Worm (Caenorhabditis elegans) whole organism, late embryonic: Measurements from ENCODE around the gene clec-186.

Source experiments
- C08G9.2 ChIP-seq: sonication (generic microtip); optimal IDR thresholded peaks from 2 replicates; lab custom pipeline; 2016; ENCODE audit warnings: mild to moderate bottlenecking, missing genetic modification characterization, moderate library complexity, missing compliant biosample characterization
- F13H6.1 ChIP-seq: sonication (generic microtip); optimal IDR thresholded peaks from 2 replicates; lab custom pipeline; 2016; ENCODE audit warnings: missing genetic modification characterization, missing compliant biosample characterization
- K02D7.2 ChIP-seq: sonication (generic microtip); optimal IDR thresholded peaks from 2 replicates; lab custom pipeline; 2017; ENCODE audit warnings: mild to moderate bottlenecking, missing genetic modification characterization, missing compliant biosample characterization
- K09A11.1 ChIP-seq: sonication (generic microtip); optimal IDR thresholded peaks from 2 replicates; lab custom pipeline; 2017; ENCODE audit warnings: antibody characterized with exemption, mild to moderate bottlenecking, missing genetic modification characterization, missing compliant biosample characterization; ENCODE audit not compliant: insufficient read depth
- T23F11.4 ChIP-seq: fragments of 200-800 bp; sonication (Bioruptor generic); optimal IDR thresholded peaks from 2 replicates; lab custom pipeline; 2018; ENCODE audit warnings: mild to moderate bottlenecking, missing genetic modification characterization, missing compliant biosample characterization
- ama-1 ChIP-seq: fragments of 150-350 bp; optimal IDR thresholded peaks from 2 replicates; lab custom pipeline; 2014
- ceh-18 ChIP-seq: sonication (generic microtip); optimal IDR thresholded peaks from 2 replicates; lab custom pipeline; 2016; ENCODE audit warnings: missing genetic modification characterization, missing compliant biosample characterization
- ceh-31 ChIP-seq: sonication (generic microtip); optimal IDR thresholded peaks from 2 replicates; lab custom pipeline; 2016; ENCODE audit warnings: missing genetic modification characterization, missing compliant biosample characterization
- ceh-34 ChIP-seq: sonication (generic microtip); optimal IDR thresholded peaks from 2 replicates; lab custom pipeline; 2016; ENCODE audit warnings: mild to moderate bottlenecking, missing genetic modification characterization, missing compliant biosample characterization
- ceh-45 ChIP-seq: fragments of 200-800 bp; sonication (Bioruptor generic); IDR thresholded peaks from 2 replicates; pipeline ENCODE4 v1.3.6; 2022; ENCODE audit warnings: missing genetic modification reagents, missing genetic modification characterization, missing compliant biosample characterization
- ceh-48 ChIP-seq: sonication (generic microtip); optimal IDR thresholded peaks from 2 replicates; lab custom pipeline; 2016; ENCODE audit warnings: missing genetic modification characterization, inconsistent platforms, missing compliant biosample characterization
- ceh-6 ChIP-seq: fragments of 200-800 bp; sonication (Bioruptor generic); optimal IDR thresholded peaks from 2 replicates; lab custom pipeline; 2018; ENCODE audit warnings: mild to moderate bottlenecking, missing genetic modification characterization, missing compliant biosample characterization
- che-1 ChIP-seq: sonication (generic microtip); optimal IDR thresholded peaks from 2 replicates; lab custom pipeline; 2016; ENCODE audit warnings: mild to moderate bottlenecking, missing genetic modification characterization, missing compliant biosample characterization
- elt-2 ChIP-seq: sonication (generic microtip); optimal IDR thresholded peaks from 2 replicates; lab custom pipeline; 2016; ENCODE audit warnings: missing genetic modification reagents, missing genetic modification characterization, missing compliant biosample characterization
- elt-4 ChIP-seq: sonication (generic microtip); optimal IDR thresholded peaks from 2 replicates; lab custom pipeline; 2016; ENCODE audit warnings: missing genetic modification characterization, missing compliant biosample characterization
- fax-1 ChIP-seq: sonication (generic microtip); optimal IDR thresholded peaks from 2 replicates; lab custom pipeline; 2016; ENCODE audit warnings: missing genotype, missing genetic modification characterization, missing compliant biosample characterization
- fkh-6 ChIP-seq: sonication (generic microtip); optimal IDR thresholded peaks from 2 replicates; lab custom pipeline; 2016; ENCODE audit warnings: missing genetic modification characterization, missing compliant biosample characterization
- hlh-13 ChIP-seq: fragments of 200-800 bp; sonication (Bioruptor generic); optimal IDR thresholded peaks from 2 replicates; lab custom pipeline; 2018; ENCODE audit warnings: mild to moderate bottlenecking, missing genetic modification characterization, missing compliant biosample characterization
- hlh-15 ChIP-seq: sonication (generic microtip); optimal IDR thresholded peaks from 2 replicates; lab custom pipeline; 2016; ENCODE audit warnings: missing genetic modification characterization, missing compliant biosample characterization
- hlh-30 ChIP-seq: sonication (generic microtip); optimal IDR thresholded peaks from 2 replicates; lab custom pipeline; 2017; ENCODE audit warnings: antibody characterized with exemption, missing genetic modification characterization, missing compliant biosample characterization; ENCODE audit not compliant: insufficient read depth
- hlh-8 ChIP-seq: sonication (generic microtip); optimal IDR thresholded peaks from 2 replicates; lab custom pipeline; 2016; ENCODE audit warnings: missing genotype, missing genetic modification characterization, missing compliant biosample characterization
- lim-6 ChIP-seq: sonication (generic microtip); optimal IDR thresholded peaks from 2 replicates; lab custom pipeline; 2016; ENCODE audit warnings: missing genetic modification characterization, missing compliant biosample characterization
- nfya-1 ChIP-seq: sonication (generic microtip); optimal IDR thresholded peaks from 2 replicates; lab custom pipeline; 2017; ENCODE audit warnings: missing genetic modification characterization, mild to moderate bottlenecking, missing compliant biosample characterization, antibody characterized with exemption, moderate library complexity
- nhr-11 ChIP-seq: fragments of 150-350 bp; optimal IDR thresholded peaks from 2 replicates; lab custom pipeline; 2014; ENCODE audit warnings: missing biosample characterization, missing genetic modification characterization
- npax-4 ChIP-seq: sonication (generic microtip); optimal IDR thresholded peaks from 2 replicates; lab custom pipeline; 2016; ENCODE audit warnings: missing genetic modification characterization, missing compliant biosample characterization
- pag-3 ChIP-seq: sonication (generic microtip); optimal IDR thresholded peaks from 2 replicates; lab custom pipeline; 2016; ENCODE audit warnings: missing compliant biosample characterization, missing genetic modification characterization, borderline replicate concordance
- pat-9 ChIP-seq: fragments of 200-800 bp; sonication (Bioruptor generic); optimal IDR thresholded peaks from 2 replicates; lab custom pipeline; 2018; ENCODE audit warnings: mild to moderate bottlenecking, missing genetic modification characterization, moderate library complexity, missing compliant biosample characterization
- pqm-1 ChIP-seq: sonication (generic microtip); optimal IDR thresholded peaks from 2 replicates; lab custom pipeline; 2016; ENCODE audit warnings: missing genetic modification characterization, missing compliant biosample characterization
- rnt-1 ChIP-seq: sonication (generic microtip); optimal IDR thresholded peaks from 2 replicates; lab custom pipeline; 2016; ENCODE audit warnings: missing genetic modification characterization, missing compliant biosample characterization
- sdc-2 ChIP-seq: sonication (generic microtip); optimal IDR thresholded peaks from 2 replicates; lab custom pipeline; 2016; ENCODE audit warnings: missing genotype, missing genetic modification characterization, missing compliant biosample characterization
- sox-2 ChIP-seq: fragments of 200-800 bp; sonication (Bioruptor generic); IDR thresholded peaks from 2 replicates; pipeline ENCODE4 v1.3.6; 2022; ENCODE audit warnings: missing genetic modification reagents, missing genetic modification characterization, missing compliant biosample characterization
- sox-4 ChIP-seq: sonication (generic microtip); optimal IDR thresholded peaks from 2 replicates; lab custom pipeline; 2017; ENCODE audit warnings: mild to moderate bottlenecking, missing genetic modification characterization, inconsistent platforms, missing compliant biosample characterization
- tbx-7 ChIP-seq: sonication (generic microtip); optimal IDR thresholded peaks from 2 replicates; lab custom pipeline; 2016; ENCODE audit warnings: missing genotype, missing genetic modification characterization, missing compliant biosample characterization
- ttx-3 ChIP-seq: sonication (generic microtip); optimal IDR thresholded peaks from 2 replicates; lab custom pipeline; 2016; ENCODE audit warnings: missing genetic modification reagents, missing genetic modification characterization, missing compliant biosample characterization
- unc-42 ChIP-seq: sonication (generic microtip); optimal IDR thresholded peaks from 2 replicates; lab custom pipeline; 2016; ENCODE audit warnings: missing genotype, missing genetic modification characterization, missing compliant biosample characterization
- zip-5 ChIP-seq: sonication (generic microtip); optimal IDR thresholded peaks from 2 replicates; lab custom pipeline; 2016; ENCODE audit warnings: missing genetic modification characterization, missing compliant biosample characterization
- ztf-16 ChIP-seq: sonication (generic microtip); optimal IDR thresholded peaks from 2 replicates; lab custom pipeline; 2017; ENCODE audit warnings: missing genetic modification characterization, missing compliant biosample characterization

Gene clec-186

DNA sequence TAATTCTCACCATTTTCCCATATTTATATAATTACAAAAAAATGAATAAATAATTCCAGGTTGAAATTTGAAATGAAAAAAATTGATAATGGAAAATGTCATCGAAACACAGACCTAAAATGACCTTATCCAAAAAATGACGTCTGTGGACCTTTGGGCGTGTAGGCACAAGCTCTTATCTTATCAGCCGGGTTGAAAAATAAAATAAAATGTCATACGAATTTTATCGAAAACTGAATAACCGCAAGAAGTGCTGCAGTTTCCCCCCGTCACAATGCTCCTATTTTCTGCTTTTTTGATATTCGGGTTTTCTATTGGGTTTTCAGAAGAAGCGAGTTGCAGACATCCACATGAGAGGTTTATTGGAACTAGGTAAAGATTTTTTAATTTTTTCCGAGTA is at the start of gene clec-186:
clec-186 (plus strand) TSS at position 226 of the 400 bp plus-strand sequence.
- no peak for TF ChIP-seq sox-4 (tag; lab: Kevin White, UChicago)
- TF ChIP-seq elt-2 (tag; lab: Kevin White, UChicago) = peak; percentile 46

DNA sequence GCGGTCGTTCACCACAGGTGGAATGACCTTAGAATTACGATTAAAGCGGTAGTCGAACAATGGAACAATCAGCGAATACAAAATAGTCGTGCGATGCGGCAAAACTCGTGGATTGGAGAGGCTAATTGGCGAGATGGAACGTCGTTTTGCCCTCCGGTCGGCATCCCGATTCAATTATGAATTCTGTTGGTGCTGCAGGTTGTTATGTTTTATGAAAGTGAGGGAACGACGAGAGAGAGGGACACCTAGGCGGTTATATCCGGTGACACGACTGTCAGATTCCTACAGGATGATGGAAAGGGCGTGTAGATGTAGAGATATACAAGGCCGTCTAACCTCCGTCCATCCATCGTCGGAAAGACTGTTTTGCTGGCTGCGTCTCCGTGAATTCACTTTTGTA is 49.3 kb upstream of the clec-186 start:
- TF ChIP-seq rnt-1 (tag; lab: Kevin White, UChicago) (peak; percentile 9), ztf-16 (tag; lab: Kevin White, UChicago) (no peak), ceh-31 (peak; percentile 64), unc-42 (tag; lab: Kevin White, UChicago) (peak; percentile 17)
- TF ChIP-seq, all 69 proteins: peak for 3

DNA sequence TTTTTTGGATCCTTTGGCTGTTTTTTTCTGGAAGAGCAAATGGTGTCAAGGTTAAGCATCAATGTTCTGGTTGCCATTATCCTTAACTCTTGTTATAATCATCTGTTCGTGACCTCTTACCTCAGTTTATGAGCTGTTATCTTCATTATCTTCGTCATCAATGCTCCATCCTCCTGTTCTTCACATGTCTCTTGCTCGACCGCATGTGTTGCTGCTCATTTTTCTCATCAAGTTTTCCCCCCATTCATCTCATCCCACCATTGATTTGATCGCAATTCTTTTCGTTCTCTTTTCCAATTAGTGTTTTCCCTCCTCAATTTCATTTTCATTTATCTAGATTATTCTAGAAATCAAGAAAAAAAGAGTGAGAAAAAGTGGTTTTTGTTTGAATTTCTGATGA is 48.4 kb upstream of the clec-186 start:
- TF ChIP-seq zip-5 (tag; lab: Kevin White, UChicago) (no peak), T23F11.4 (GFP tag; lab: Kevin White, UChicago) (no peak), hlh-13 (GFP tag; lab: Kevin White, UChicago) (no peak), K09A11.1 (no peak), pqm-1 (no peak)

DNA sequence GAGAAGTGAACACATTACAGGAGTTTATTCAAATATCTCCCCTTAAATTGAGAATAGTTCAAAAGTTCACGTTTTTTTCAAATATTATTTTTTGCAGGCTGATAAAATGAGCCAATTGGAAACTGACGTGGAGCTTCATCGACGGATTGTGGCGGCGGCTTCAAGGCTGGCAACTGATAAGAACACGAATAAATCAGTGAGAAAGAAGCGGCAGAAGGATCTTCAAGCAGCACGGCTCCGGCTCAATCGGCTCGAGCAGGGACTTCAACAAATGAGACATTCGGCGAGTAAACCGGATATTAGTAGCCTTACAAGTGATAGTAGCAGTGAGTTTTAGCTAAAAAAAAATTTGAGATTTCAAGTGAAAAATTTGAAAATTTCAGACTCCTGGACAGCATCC is 40.6 kb upstream of the clec-186 start, which contains the start of gene M02B1.4:
M02B1.4 (minus strand) TSS at position 9 of the 400 bp plus-strand sequence.
- TF ChIP-seq K09A11.1 (no peak), pag-3 (tag; lab: Kevin White, UChicago) (no peak), ama-1 (lab: Kevin White, UChicago) (no peak), ceh-18 (tag; lab: Kevin White, UChicago) (no peak), fkh-6 (tag; lab: Kevin White, UChicago) (no peak), nfya-1 (tag; lab: Kevin White, UChicago) (no peak), rnt-1 (tag; lab: Kevin White, UChicago) (no peak), lim-6 (tag; lab: Kevin White, UChicago) (no peak), ceh-45 (GFP tag; lab: Robert Waterston, UW) (no peak), hlh-8 (tag; lab: Kevin White, UChicago) (no peak), hlh-13 (GFP tag; lab: Kevin White, UChicago) (no peak), ceh-34 (tag; lab: Kevin White, UChicago) (no peak), C08G9.2 (tag; lab: Kevin White, UChicago) (no peak)

DNA sequence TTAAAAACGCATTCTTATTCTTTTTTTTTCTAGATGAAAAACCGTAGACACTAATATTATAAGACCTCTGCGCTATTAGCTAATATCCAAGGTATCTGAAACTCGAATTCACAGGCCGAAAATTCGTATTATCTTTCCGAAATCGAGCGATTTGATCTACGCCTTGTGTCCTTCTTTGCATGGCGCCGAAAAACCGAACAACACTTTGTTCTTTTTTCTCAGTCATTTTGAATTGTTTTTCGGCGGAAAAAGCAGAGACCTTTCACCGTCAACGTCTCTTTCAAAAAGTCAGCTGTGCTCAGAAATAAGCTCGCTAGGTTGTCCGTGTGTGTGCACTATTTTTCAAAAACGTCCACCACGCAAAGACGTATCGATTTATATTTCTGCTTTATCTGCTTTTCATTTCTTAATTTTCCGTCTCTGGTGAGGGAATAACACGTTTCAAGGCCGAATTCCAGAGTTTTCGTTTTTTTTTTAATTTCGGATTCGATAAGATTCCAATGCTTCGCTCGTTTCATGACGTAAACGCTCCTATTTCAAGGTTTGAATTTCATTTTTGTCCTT is 35.0 kb upstream of the clec-186 start:
- TF ChIP-seq elt-4 (no peak), ceh-48 (tag; lab: Kevin White, UChicago) (peak; percentile 49)

DNA sequence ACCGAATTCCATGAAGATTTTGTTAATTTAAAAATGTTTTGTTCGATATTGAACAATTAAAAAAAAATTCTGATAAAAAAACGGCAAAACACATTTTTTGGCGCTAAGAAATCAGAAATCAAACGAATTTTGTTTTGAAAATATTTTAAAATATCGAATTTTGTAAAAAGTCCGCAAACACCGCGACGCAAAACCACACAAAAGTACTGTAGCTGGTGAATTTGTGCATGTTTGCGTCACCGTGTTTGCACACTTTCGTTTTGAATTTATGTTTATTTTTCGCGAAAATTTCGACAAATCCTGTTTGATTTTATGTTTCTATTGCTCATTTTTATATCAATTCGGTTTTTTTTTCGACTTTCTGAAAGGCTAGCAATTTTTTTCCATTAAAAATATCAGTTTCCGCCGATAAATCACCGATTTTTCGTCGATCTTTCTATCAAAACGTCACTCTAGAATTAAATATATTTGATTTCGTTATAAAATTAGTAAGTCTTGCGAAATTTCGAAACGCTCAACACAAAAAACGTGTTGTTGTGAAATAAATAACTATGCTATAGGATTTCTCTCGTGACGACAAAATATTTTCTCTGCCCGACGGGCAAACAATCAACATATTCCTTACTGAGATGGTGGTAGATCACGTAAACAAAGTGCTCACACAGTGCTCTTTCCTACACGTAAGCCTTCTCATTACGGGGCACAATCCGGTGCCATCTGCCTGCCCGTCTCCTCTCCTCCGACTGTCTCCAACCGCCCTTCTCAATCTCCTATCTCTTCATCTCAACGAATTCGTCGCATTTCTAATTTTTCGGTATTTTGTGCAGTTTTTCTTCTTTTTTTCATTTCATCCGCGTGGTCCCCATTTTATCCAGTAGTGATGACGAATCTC is 34.1 kb upstream of the clec-186 start:
- TF ChIP-seq elt-4 (no peak), hlh-15 (tag; lab: Kevin White, UChicago) (no peak), tbx-7 (no peak), nhr-11 (no peak), C08G9.2 (tag; lab: Kevin White, UChicago) (no peak), ceh-6 (GFP tag; lab: Kevin White, UChicago) (no peak), elt-2 (tag; lab: Kevin White, UChicago) (no peak), T23F11.4 (GFP tag; lab: Kevin White, UChicago) (no peak), ztf-16 (tag; lab: Kevin White, UChicago) (no peak), sdc-2 (no peak), K02D7.2 (no peak), ttx-3 (tag; lab: Kevin White, UChicago) (no peak), F13H6.1 (tag; lab: Kevin White, UChicago) (no peak), npax-4 (no peak), pat-9 (no peak), che-1 (tag; lab: Kevin White, UChicago) (no peak), fax-1 (no peak), sox-2 (GFP tag; lab: Robert Waterston, UW) (no peak), pqm-1 (no peak), hlh-30 (no peak)
